Worm (Caenorhabditis elegans): ENCODE results near the gene prp-18.

ce11 chrIV:9891938-9892337 is 7.8 kb upstream of the prp-18 start, which contains the start of gene F32B6.4:
- TF ChIP-seq skn-1 (tag; optimal IDR thresholded peaks at IDR 0.05) (no peak), lim-7 (GFP tag; IDR thresholded peaks at IDR 0.05) (no peak), pqm-1 (tag; optimal IDR thresholded peaks at IDR 0.05) (no peak), aly-2 (tag; optimal IDR thresholded peaks at IDR 0.05) (no peak), lin-1 (GFP tag; IDR thresholded peaks at IDR 0.05) (no peak)
